Worm (Caenorhabditis elegans) whole organism, young adult: ENCODE data around the gene cyp-13A3.

Experiments
- D2030.7 ChIP-seq: fragments of 200-800 bp; sonication (Bioruptor generic); IDR thresholded peaks from 2 replicates; pipeline ENCODE4 v1.3.6; 2022; ENCODE audit warnings: missing genetic modification reagents, missing genetic modification characterization, missing compliant biosample characterization
- ama-1 ChIP-seq, 3 experiments: fragments of 150-350 bp in 1 of 3; sonication (generic microtip) in 2 of 3; optimal IDR thresholded peaks; 2 replicates each; lab custom pipeline; 2014 to 2018; ENCODE audit warnings: missing biosample characterization in 2 of 3, missing genetic modification characterization in 2 of 3, missing genetic modification reagents in 2 of 3

ce11 chrII:9787395-9788152 is 5.5 kb downstream of the cyp-13A3 start, which contains the start of gene cyp-13A2:
- TF ChIP-seq D2030.7 (no peak), ama-1 (optimal IDR thresholded peaks at IDR 0.05; lab: Kevin White, UChicago) (no peak), ama-1 (GFP tag; optimal IDR thresholded peaks at IDR 0.05; lab: Kevin White, UChicago) (no peak)
